Fruit fly (Drosophila melanogaster) whole organism, embryonic: ENCODE results near the gene CG43658.
A peak's percentile ranks its signal among the peaks of the same experiment; 100 is the strongest.

ENCODE experiments used
- Atf-2 ChIP-seq: fragments of 200-800 bp; sonication (Bioruptor generic); optimal IDR thresholded peaks from 2 replicates; lab custom pipeline; 2016; ENCODE audit warnings: missing biosample characterization, missing genetic modification characterization
- Atf6 ChIP-seq: fragments of 200-800 bp; sonication (Bioruptor generic); IDR thresholded peaks from 2 replicates; pipeline ENCODE4 v1.3.6; 2022; ENCODE audit warnings: missing biosample characterization, missing genetic modification characterization
- CG10462 ChIP-seq: fragments of 200-800 bp; sonication (Bioruptor generic); optimal IDR thresholded peaks from 2 replicates; lab custom pipeline; 2016; ENCODE audit warnings: missing biosample characterization, missing genetic modification characterization
- CG10565 ChIP-seq: fragments of 200-800 bp; sonication (Bioruptor generic); optimal IDR thresholded peaks from 3 replicates; lab custom pipeline; 2016; ENCODE audit warnings: missing biosample characterization, mild to moderate bottlenecking, missing genetic modification characterization
- CG12155 ChIP-seq: fragments of 200-800 bp; sonication (Bioruptor generic); optimal IDR thresholded peaks from 3 replicates; lab custom pipeline; 2016; ENCODE audit warnings: missing biosample characterization, missing genetic modification characterization
- CG12219 ChIP-seq: fragments of 200-800 bp; sonication (Bioruptor generic); optimal IDR thresholded peaks from 3 replicates; lab custom pipeline; 2018; ENCODE audit warnings: missing biosample characterization, mild to moderate bottlenecking, missing genetic modification characterization
- CG12391 ChIP-seq: fragments of 200-800 bp; sonication (Bioruptor generic); optimal IDR thresholded peaks from 3 replicates; lab custom pipeline; 2018; ENCODE audit warnings: missing biosample characterization, mild to moderate bottlenecking, missing genetic modification characterization, moderate library complexity
- CG13424 ChIP-seq: fragments of 200-800 bp; sonication (Bioruptor generic); optimal IDR thresholded peaks from 2 replicates; lab custom pipeline; 2019; ENCODE audit warnings: missing biosample characterization, mild to moderate bottlenecking, missing genetic modification characterization, moderate library complexity
- CG14441 ChIP-seq: fragments of 200-800 bp; sonication (Bioruptor generic); IDR thresholded peaks from 2 replicates; pipeline ENCODE4 v1.3.6; 2022; ENCODE audit warnings: missing biosample characterization, missing genetic modification characterization
- CG1602 ChIP-seq: fragments of 200-800 bp; sonication (Bioruptor generic); optimal IDR thresholded peaks from 3 replicates; lab custom pipeline; 2016; ENCODE audit warnings: missing biosample characterization, missing genetic modification characterization
- CG18476 ChIP-seq: fragments of 200-800 bp; sonication (Bioruptor generic); optimal IDR thresholded peaks from 2 replicates; lab custom pipeline; 2016; ENCODE audit warnings: missing biosample characterization, mild to moderate bottlenecking, missing genetic modification characterization
- CG32772 ChIP-seq: fragments of 200-800 bp; sonication (Bioruptor generic); IDR thresholded peaks from 2 replicates; pipeline ENCODE4 v1.3.6; 2022; ENCODE audit warnings: missing biosample characterization, missing genetic modification characterization
- CG34224 ChIP-seq: fragments of 200-800 bp; sonication (Bioruptor generic); IDR thresholded peaks from 3 replicates; pipeline ENCODE4 v1.3.6; 2022; ENCODE audit warnings: missing biosample characterization, missing genetic modification characterization; ENCODE audit not compliant: partially characterized antibody
- CG4282 ChIP-seq: fragments of 200-800 bp; sonication (Bioruptor generic); optimal IDR thresholded peaks from 2 replicates; lab custom pipeline; 2016; ENCODE audit warnings: missing biosample characterization, missing genetic modification characterization
- CG4328 ChIP-seq: fragments of 200-800 bp; sonication (Bioruptor generic); optimal IDR thresholded peaks from 3 replicates; lab custom pipeline; 2017; ENCODE audit warnings: missing biosample characterization, missing genetic modification reagents, missing genetic modification characterization
- CG5953 ChIP-seq: fragments of 200-800 bp; sonication (Bioruptor generic); IDR thresholded peaks from 2 replicates; pipeline ENCODE4 v1.3.6; 2022; ENCODE audit warnings: missing biosample characterization, missing genetic modification characterization
- CG6765 ChIP-seq: fragments of 200-800 bp; sonication (Bioruptor generic); optimal IDR thresholded peaks from 3 replicates; lab custom pipeline; 2017; ENCODE audit warnings: missing biosample characterization, mild to moderate bottlenecking, missing genetic modification characterization
- CG6813 ChIP-seq: fragments of 200-800 bp; sonication (Bioruptor generic); optimal IDR thresholded peaks from 2 replicates; lab custom pipeline; 2017; ENCODE audit warnings: missing biosample characterization, missing genetic modification characterization, mild to moderate bottlenecking, moderate library complexity, missing genetic modification reagents
- CkIIα-i1 ChIP-seq: fragments of 200-800 bp; sonication (Bioruptor generic); IDR thresholded peaks from 2 replicates; pipeline ENCODE4 v1.3.6; 2022; ENCODE audit warnings: missing biosample characterization, missing genetic modification characterization
- CoRest ChIP-seq: fragments of 200-800 bp; sonication (Bioruptor generic); optimal IDR thresholded peaks from 3 replicates; lab custom pipeline; 2018; ENCODE audit warnings: missing biosample characterization, mild to moderate bottlenecking, missing genetic modification characterization, moderate library complexity
- Dad ChIP-seq: fragments of 200-800 bp; sonication (Bioruptor generic); optimal IDR thresholded peaks from 3 replicates; lab custom pipeline; 2016; ENCODE audit warnings: missing biosample characterization, missing genetic modification characterization
- Dbx ChIP-seq: fragments of 200-800 bp; sonication (Bioruptor generic); IDR thresholded peaks from 3 replicates; pipeline ENCODE4 v1.3.6; 2022; ENCODE audit warnings: missing biosample characterization, missing genetic modification characterization
- Dfd ChIP-seq, 2 experiments: fragments of >200 bp; optimal IDR thresholded peaks; 2 replicates each; lab custom pipeline; 2017; ENCODE audit warnings: missing biosample characterization in 2 of 2, missing genetic modification characterization in 2 of 2
- Doc3 ChIP-seq: fragments of 200-800 bp; sonication (Bioruptor generic); IDR thresholded peaks from 3 replicates; pipeline ENCODE4 v1.3.6; 2022; ENCODE audit warnings: missing biosample characterization, missing genetic modification characterization; ENCODE audit not compliant: partially characterized antibody
- ERR ChIP-seq: fragments of 200-800 bp; sonication (Bioruptor generic); optimal IDR thresholded peaks from 2 replicates; lab custom pipeline; 2016; ENCODE audit warnings: missing biosample characterization, missing genetic modification characterization
- Fer2 ChIP-seq: fragments of 200-800 bp; sonication (Bioruptor generic); optimal IDR thresholded peaks from 2 replicates; lab custom pipeline; 2018; ENCODE audit warnings: missing biosample characterization, mild to moderate bottlenecking, missing genetic modification characterization, moderate library complexity
- Hr78 ChIP-seq, 2 experiments: fragments of 200-800 bp in 1 of 2; fragments of >200 bp in 1 of 2; sonication (Bioruptor generic) in 1 of 2; optimal IDR thresholded peaks; 2 replicates each; lab custom pipeline; 2017 to 2019; ENCODE audit warnings: missing biosample characterization in 2 of 2, missing genetic modification characterization in 2 of 2, mild to moderate bottlenecking in 1 of 2, moderate library complexity in 1 of 2
- MESR4 ChIP-seq: fragments of 200-800 bp; sonication (Bioruptor generic); optimal IDR thresholded peaks from 2 replicates; lab custom pipeline; 2018; ENCODE audit warnings: missing biosample characterization, mild to moderate bottlenecking, missing genetic modification characterization, moderate library complexity
- Nf-YB ChIP-seq: fragments of 200-800 bp; sonication (Bioruptor generic); optimal IDR thresholded peaks from 3 replicates; lab custom pipeline; 2019; ENCODE audit warnings: missing biosample characterization, mild to moderate bottlenecking, missing genetic modification characterization, moderate library complexity
- Poxn ChIP-seq: fragments of 200-800 bp; sonication (Bioruptor generic); IDR thresholded peaks from 2 replicates; pipeline ENCODE4 v1.3.6; 2022; ENCODE audit warnings: missing biosample characterization, missing genetic modification characterization
- TFAM ChIP-seq: fragments of 200-800 bp; sonication (Bioruptor generic); optimal IDR thresholded peaks from 2 replicates; lab custom pipeline; 2017; ENCODE audit warnings: missing biosample characterization, missing genetic modification characterization, inconsistent platforms
- Taf1 ChIP-seq: fragments of 200-800 bp; sonication (Bioruptor generic); IDR thresholded peaks from 2 replicates; pipeline ENCODE4 v1.3.6; 2022; ENCODE audit warnings: missing biosample characterization, missing genetic modification characterization
- br ChIP-seq: fragments of >200 bp; optimal IDR thresholded peaks from 2 replicates; lab custom pipeline; 2017
- btn ChIP-seq: fragments of 200-800 bp; sonication (Bioruptor generic); optimal IDR thresholded peaks from 2 replicates; lab custom pipeline; 2016; ENCODE audit warnings: missing biosample characterization, missing genetic modification characterization
- caup ChIP-seq: fragments of 200-800 bp; sonication (Bioruptor generic); optimal IDR thresholded peaks from 3 replicates; lab custom pipeline; 2017; ENCODE audit warnings: missing biosample characterization, mild to moderate bottlenecking, missing genetic modification characterization, moderate library complexity; ENCODE audit not compliant: severe bottlenecking
- chinmo ChIP-seq: fragments of 200-800 bp; sonication (Bioruptor generic); IDR thresholded peaks from 4 replicates; pipeline ENCODE4 v1.3.6; 2022; ENCODE audit warnings: missing biosample characterization, missing genetic modification characterization; ENCODE audit not compliant: partially characterized antibody
- da ChIP-seq: fragments of 200-800 bp; sonication (Bioruptor generic); optimal IDR thresholded peaks from 2 replicates; lab custom pipeline; 2016; ENCODE audit warnings: missing biosample characterization, missing genetic modification characterization
- dmrt11E ChIP-seq: fragments of 200-800 bp; sonication (Bioruptor generic); optimal IDR thresholded peaks from 3 replicates; lab custom pipeline; 2018; ENCODE audit warnings: missing biosample characterization, mild to moderate bottlenecking, missing genetic modification characterization, moderate library complexity
- hkb ChIP-seq, 2 experiments: fragments of 200-800 bp in 1 of 2; fragments of >200 bp in 1 of 2; sonication (Bioruptor generic) in 1 of 2; IDR thresholded peaks in 1 of 2; optimal IDR thresholded peaks in 1 of 2; 2 replicates each; pipeline versions ENCODE4 v1.3.6 to Lab custom; 2017 to 2022; ENCODE audit warnings: missing biosample characterization in 1 of 2, missing genetic modification characterization in 1 of 2
- lola ChIP-seq, 3 experiments: fragments of >200 bp in 2 of 3; fragments of 200-800 bp in 1 of 3; sonication (Bioruptor generic) in 1 of 3; optimal IDR thresholded peaks; 2 replicates each; lab custom pipeline; 2017 to 2019; ENCODE audit warnings: missing biosample characterization in 3 of 3, missing genetic modification characterization in 3 of 3, mild to moderate bottlenecking in 1 of 3, moderate library complexity in 1 of 3
- nmo ChIP-seq: fragments of 200-800 bp; sonication (Bioruptor generic); optimal IDR thresholded peaks from 2 replicates; lab custom pipeline; 2018; ENCODE audit warnings: missing biosample characterization, mild to moderate bottlenecking, missing genetic modification characterization, moderate library complexity
- org-1 ChIP-seq: fragments of 200-800 bp; sonication (Bioruptor generic); optimal IDR thresholded peaks from 2 replicates; lab custom pipeline; 2017; ENCODE audit warnings: missing biosample characterization, missing genetic modification characterization
- pb ChIP-seq: fragments of 200-800 bp; sonication (Bioruptor generic); optimal IDR thresholded peaks from 3 replicates; lab custom pipeline; 2016; ENCODE audit warnings: missing biosample characterization, missing genetic modification characterization
- sc ChIP-seq, 3 experiments: fragments of >200 bp in 2 of 3; fragments of 200-800 bp in 1 of 3; sonication (Bioruptor generic) in 1 of 3; optimal IDR thresholded peaks; 2 replicates in 2 of 3; 3 replicates in 1 of 3; lab custom pipeline; 2017; ENCODE audit warnings: mild to moderate bottlenecking in 1 of 3, missing biosample characterization in 1 of 3, missing genetic modification characterization in 1 of 3, missing genetic modification reagents in 1 of 3
- stc ChIP-seq: fragments of 200-800 bp; sonication (Bioruptor generic); IDR thresholded peaks from 2 replicates; pipeline ENCODE4 v1.3.6; 2022; ENCODE audit warnings: missing biosample characterization, missing genetic modification characterization
- trh ChIP-seq: fragments of 200-800 bp; sonication (Bioruptor generic); optimal IDR thresholded peaks from 2 replicates; lab custom pipeline; 2016; ENCODE audit warnings: missing biosample characterization, missing genetic modification characterization
- unpg ChIP-seq: fragments of 200-800 bp; sonication (Bioruptor generic); optimal IDR thresholded peaks from 3 replicates; lab custom pipeline; 2018; ENCODE audit warnings: missing biosample characterization, mild to moderate bottlenecking, missing genetic modification characterization, moderate library complexity
- vnd ChIP-seq: fragments of 200-800 bp; sonication (Bioruptor generic); IDR thresholded peaks from 3 replicates; pipeline ENCODE4 v1.3.6; 2022; ENCODE audit warnings: missing biosample characterization, missing genetic modification characterization; ENCODE audit not compliant: partially characterized antibody
- wor ChIP-seq: fragments of 200-800 bp; sonication (Bioruptor generic); IDR thresholded peaks from 2 replicates; pipeline ENCODE4 v1.3.6; 2022; ENCODE audit warnings: missing biosample characterization, missing genetic modification characterization

Gene CG43658

DNA sequence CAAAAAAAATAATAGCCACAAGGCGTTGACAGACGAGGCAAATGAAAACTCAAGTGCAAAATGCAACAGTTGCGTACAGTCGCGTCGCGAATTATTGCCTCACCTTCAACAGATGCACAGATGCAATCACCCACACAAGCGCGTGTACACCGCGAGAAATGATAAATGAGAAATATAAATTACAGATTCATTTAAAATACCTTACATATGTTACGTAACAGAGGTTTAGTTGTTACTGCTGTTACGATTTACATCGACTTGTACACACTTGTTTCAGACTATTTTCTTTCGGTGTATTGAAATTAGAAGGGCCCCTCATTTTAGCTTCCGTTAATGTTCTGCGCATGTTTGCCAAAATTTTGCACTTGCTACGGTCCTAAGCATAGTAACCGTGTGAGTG lies 52.1 kb downstream of the CG43658 start (continued):
- TF ChIP-seq CG4328 (GFP tag; lab: Kevin White, UChicago) (no peak), Atf-2 (peak; percentile 49), CG18476 (GFP tag; lab: Kevin White, UChicago) (peak; percentile 12), btn (no peak), Atf6 (no peak), Dbx (GFP tag; lab: Robert Waterston, UW) (no peak), CG6813 (peak; percentile 17), Dfd (GFP tag; optimal IDR thresholded peaks at IDR 0.05; lab: Kevin White, UChicago) (no peak), CkIIα-i1 (GFP tag; lab: Robert Waterston, UW) (no peak), org-1 (GFP tag; lab: Kevin White, UChicago) (peak; percentile 28), CG1602 (GFP tag; lab: Kevin White, UChicago) (peak; percentile 45), unpg (GFP tag; lab: Kevin White, UChicago) (peak; percentile 65), Nf-YB (GFP tag; lab: Kevin White, UChicago) (peak; percentile 12), TFAM (GFP tag; lab: Kevin White, UChicago) (no peak), CG6765 (GFP tag; lab: Kevin White, UChicago) (no peak), chinmo (GFP tag; lab: Robert Waterston, UW) (no peak), Taf1 (GFP tag; lab: Robert Waterston, UW) (peak; percentile 29; the same call in 1 of the 2 replicates), da (GFP tag; lab: Kevin White, UChicago) (no peak), sc (optimal IDR thresholded peaks at IDR 0.05; lab: Kevin White, UChicago) (no peak), sc (GFP tag; optimal IDR thresholded peaks at IDR 0.05; lab: Kevin White, UChicago) (peak; percentile 62), lola (GFP tag; optimal IDR thresholded peaks at IDR 0.05; lab: Kevin White, UChicago) (peak in 1 of 3 experiments; percentile 73), stc (GFP tag; lab: Robert Waterston, UW) (peak; percentile 30; the same call in 1 of the 2 replicates), dmrt11E (tag; lab: Kevin White, UChicago) (peak; percentile 75), Hr78 (GFP tag; optimal IDR thresholded peaks at IDR 0.05; lab: Kevin White, UChicago) (no peak), CG10462 (GFP tag; lab: Kevin White, UChicago) (peak; percentile 42), Doc3 (GFP tag; lab: Robert Waterston, UW) (no peak), Dad (GFP tag; lab: Kevin White, UChicago) (peak; percentile 28), hkb (optimal IDR thresholded peaks at IDR 0.05; lab: Kevin White, UChicago) (no peak), hkb (GFP tag; IDR thresholded peaks at IDR 0.05; lab: Robert Waterston, UW) (peak; percentile 73), CG32772 (peak; percentile 59), CG12155 (peak; percentile 51), trh (GFP tag; lab: Kevin White, UChicago) (peak; percentile 11), MESR4 (no peak), CG5953 (GFP tag; lab: Robert Waterston, UW) (peak; percentile 29; the same call in 1 of the 2 replicates), br (lab: Kevin White, UChicago) (no peak), Poxn (GFP tag; lab: Robert Waterston, UW) (no peak), CG34224 (no peak), CG14441 (GFP tag; lab: Robert Waterston, UW) (0 out of 2 replicates have a peak, but pooled peaks have one; percentile 32), CG10565 (GFP tag; lab: Kevin White, UChicago) (peak; percentile 7), nmo (GFP tag; lab: Kevin White, UChicago) (peak; percentile 66), ERR (GFP tag; lab: Kevin White, UChicago) (no peak), vnd (GFP tag; lab: Robert Waterston, UW) (no peak), wor (GFP tag; lab: Robert Waterston, UW) (no peak), CG13424 (tag; lab: Kevin White, UChicago) (peak; percentile 39), caup (GFP tag; lab: Kevin White, UChicago) (no peak), CG12219 (peak; percentile 45), pb (peak; percentile 34), CG12391 (peak; percentile 64), CG4282 (GFP tag; lab: Kevin White, UChicago) (no peak), CoRest (peak; percentile 43), Fer2 (tag; lab: Kevin White, UChicago) (no peak)
